Worm (Caenorhabditis elegans): ENCODE measurements around the gene C33A12.19.

DNA sequence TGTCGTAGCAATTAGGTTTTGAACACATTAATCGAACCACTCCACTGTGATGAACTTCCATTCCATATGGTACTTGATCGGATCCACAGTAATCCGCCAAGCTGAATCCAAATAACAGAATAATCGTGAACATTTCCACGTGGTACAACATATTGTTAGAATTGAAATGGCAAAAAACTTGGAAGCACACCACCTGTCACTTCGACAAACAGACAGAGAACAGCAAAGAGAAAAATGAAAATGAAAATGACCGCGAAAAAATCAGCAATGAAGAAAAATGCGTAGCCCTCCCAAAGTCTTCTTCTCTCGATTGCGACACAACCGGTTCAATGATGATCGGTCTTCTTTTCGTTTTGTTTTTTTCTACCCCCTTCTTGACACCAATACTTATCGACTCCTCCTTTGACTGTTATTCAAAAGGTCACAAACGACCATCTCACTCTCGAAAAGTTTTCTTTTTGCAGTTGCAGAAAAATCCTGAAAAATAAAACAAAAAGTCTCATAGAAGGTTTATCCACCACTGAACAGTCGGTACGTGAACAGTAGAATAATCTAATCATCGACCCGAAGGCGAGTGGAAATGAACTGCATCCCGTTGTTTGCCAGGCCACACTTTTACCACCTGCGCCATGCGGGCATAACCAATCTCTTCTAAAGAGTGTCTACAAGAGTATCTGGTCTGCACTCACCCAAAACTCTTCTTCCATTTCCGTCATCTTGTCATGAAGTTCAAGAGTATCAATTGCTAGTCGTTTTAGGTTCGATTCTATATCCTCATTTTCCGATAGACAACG is 39.5 kb upstream of the C33A12.19 start, which contains the start of gene wrt-3:
- TF ChIP-seq pha-4 (tag; optimal IDR thresholded peaks at IDR 0.05) (peak; percentile 42), nhr-12 (tag; optimal IDR thresholded peaks at IDR 0.05) (peak; percentile 58)
